Worm (Caenorhabditis elegans): ENCODE data around the gene ttr-27.
"Not testable (repeated sequence)": the region's sequence is repeated elsewhere in the genome, so short reads cannot be mapped to it uniquely, and the experiment has no call there.

ttr-27 gene

ce11 chrV:12867997-12868396, 35.9 kb downstream of the ttr-27 start, which contains the start of gene nspg-1:
Gene nspg-1 (minus strand): TSS chrV:12868097.
- TF ChIP-seq pha-4 (tag; optimal IDR thresholded peaks at IDR 0.05) (peak; percentile 49), fkh-10 (GFP tag; optimal IDR thresholded peaks at IDR 0.05) (no peak)

- not testable (repeated sequence) for TF ChIP-seq daf-12 (tag; optimal IDR thresholded peaks at IDR 0.05); zag-1 (tag; optimal IDR thresholded peaks at IDR 0.05); ama-1 (optimal IDR thresholded peaks at IDR 0.05)
Measured at ce11 chrV:12865615-12866014, 38.3 kb downstream of the ttr-27 start, which contains the start of gene T07F10.5. Gene T07F10.5 (plus strand): TSS chrV:12865915.

ce11 chrV:12859144-12859543, 44.8 kb downstream of the ttr-27 start, which contains the start of gene anp-1:
Gene anp-1 (plus strand): TSS chrV:12859444.
- TF ChIP-seq lin-15B (tag; optimal IDR thresholded peaks at IDR 0.05) (no peak), ZK546.5 (tag; optimal IDR thresholded peaks at IDR 0.05) (no peak), nhr-25 (tag; optimal IDR thresholded peaks at IDR 0.05) (no peak), fos-1 (tag; optimal IDR thresholded peaks at IDR 0.05) (no peak), nhr-237 (tag; optimal IDR thresholded peaks at IDR 0.05) (no peak), ama-1 (optimal IDR thresholded peaks at IDR 0.05) (no peak), elt-2 (tag; optimal IDR thresholded peaks at IDR 0.05) (no peak), nhr-43 (tag; optimal IDR thresholded peaks at IDR 0.05; ENCODE audit: poor library complexity, severe bottlenecking) (no peak), nhr-23 (tag; optimal IDR thresholded peaks at IDR 0.05) (no peak), daf-12 (tag; optimal IDR thresholded peaks at IDR 0.05) (no peak), R02D3.7 (tag; optimal IDR thresholded peaks at IDR 0.05) (no peak), nhr-11 (tag; optimal IDR thresholded peaks at IDR 0.05) (no peak), nhr-77 (tag; optimal IDR thresholded peaks at IDR 0.05) (no peak), ztf-11 (tag; optimal IDR thresholded peaks at IDR 0.05) (no peak)

- TF ChIP-seq nhr-76 (tag; optimal IDR thresholded peaks at IDR 0.05) (no peak), elt-2 (tag; optimal IDR thresholded peaks at IDR 0.05) (peak; percentile 7)
Measured at ce11 chrV:12854766-12855165, 49.1 kb downstream of the ttr-27 start, which contains the start of gene C44H9.7. Gene C44H9.7 (minus strand): TSS chrV:12854866.

Data from whole organism, L3 larva.